Fruit fly (Drosophila melanogaster): ENCODE measurements around the gene CG46339.

DNA sequence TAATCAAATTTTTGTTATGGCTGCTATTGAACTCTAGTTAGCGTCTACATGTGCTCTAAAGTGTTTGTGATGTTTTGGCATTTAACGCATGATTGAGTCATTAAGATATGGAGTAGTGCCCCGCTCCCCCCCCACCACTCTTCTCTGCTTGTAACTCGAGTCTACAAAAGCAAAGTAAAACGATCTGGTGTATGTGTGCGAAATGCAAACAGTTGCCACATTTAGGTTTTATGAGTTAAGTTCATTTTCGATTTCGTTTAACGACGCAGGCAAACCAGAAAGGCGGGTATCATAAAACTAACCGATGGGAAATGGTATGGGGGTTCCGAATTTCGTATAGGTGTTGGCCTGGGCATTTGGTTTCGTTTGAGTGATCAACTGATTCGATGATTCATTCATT, 19.0 kb downstream of the CG46339 start:
- TF ChIP-seq CG8478 (optimal IDR thresholded peaks at IDR 0.05): no peak
- no peak for TF ChIP-seq CTCF (optimal IDR thresholded peaks at IDR 0.05)
